Worm (Caenorhabditis elegans) whole organism, late embryonic: Measurements from ENCODE around the gene srv-7.

ENCODE experiments used
- C08G9.2 ChIP-seq: sonication (generic microtip); optimal IDR thresholded peaks from 2 replicates; lab custom pipeline; 2016; ENCODE audit warnings: mild to moderate bottlenecking, missing genetic modification characterization, moderate library complexity, missing compliant biosample characterization
- C38D4.7 ChIP-seq: fragments of 200-800 bp; sonication (Bioruptor generic); optimal IDR thresholded peaks from 2 replicates; lab custom pipeline; 2018; ENCODE audit warnings: mild to moderate bottlenecking, missing genetic modification characterization, moderate library complexity, missing compliant biosample characterization
- ceh-31 ChIP-seq: sonication (generic microtip); optimal IDR thresholded peaks from 2 replicates; lab custom pipeline; 2016; ENCODE audit warnings: missing genetic modification characterization, missing compliant biosample characterization
- ceh-34 ChIP-seq: sonication (generic microtip); optimal IDR thresholded peaks from 2 replicates; lab custom pipeline; 2016; ENCODE audit warnings: mild to moderate bottlenecking, missing genetic modification characterization, missing compliant biosample characterization
- ceh-6 ChIP-seq: fragments of 200-800 bp; sonication (Bioruptor generic); optimal IDR thresholded peaks from 2 replicates; lab custom pipeline; 2018; ENCODE audit warnings: mild to moderate bottlenecking, missing genetic modification characterization, missing compliant biosample characterization
- elt-4 ChIP-seq: sonication (generic microtip); optimal IDR thresholded peaks from 2 replicates; lab custom pipeline; 2016; ENCODE audit warnings: missing genetic modification characterization, missing compliant biosample characterization
- hlh-13 ChIP-seq: fragments of 200-800 bp; sonication (Bioruptor generic); optimal IDR thresholded peaks from 2 replicates; lab custom pipeline; 2018; ENCODE audit warnings: mild to moderate bottlenecking, missing genetic modification characterization, missing compliant biosample characterization
- hlh-15 ChIP-seq: sonication (generic microtip); optimal IDR thresholded peaks from 2 replicates; lab custom pipeline; 2016; ENCODE audit warnings: missing genetic modification characterization, missing compliant biosample characterization
- nfya-1 ChIP-seq: sonication (generic microtip); optimal IDR thresholded peaks from 2 replicates; lab custom pipeline; 2017; ENCODE audit warnings: missing genetic modification characterization, mild to moderate bottlenecking, missing compliant biosample characterization, antibody characterized with exemption, moderate library complexity
- nhr-232 ChIP-seq: sonication (generic microtip); optimal IDR thresholded peaks from 2 replicates; lab custom pipeline; 2016; ENCODE audit warnings: missing genetic modification characterization, missing compliant biosample characterization

The srv-7 gene

DNA sequence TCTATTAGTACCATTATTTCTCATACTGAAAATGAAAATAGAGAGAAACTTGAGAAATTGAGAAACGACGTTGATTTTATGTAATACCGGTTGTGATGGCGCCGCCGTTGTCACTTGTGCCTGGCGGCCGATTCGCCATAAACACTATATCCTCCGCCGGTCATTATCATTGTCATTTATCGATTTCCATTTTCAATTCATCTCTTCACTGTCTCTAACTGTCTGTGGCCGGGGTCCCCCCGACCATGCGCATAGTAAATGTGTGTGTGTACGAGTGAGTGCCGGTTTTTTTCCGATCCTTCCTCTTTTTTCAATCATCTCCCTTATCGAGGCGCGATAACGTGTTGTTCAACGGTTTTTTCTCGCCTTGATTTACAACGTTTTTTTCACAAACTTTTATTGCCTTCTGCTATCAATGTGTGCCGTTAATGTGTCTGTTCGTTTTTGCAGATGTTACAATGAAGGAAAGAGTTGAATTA is 44.4 kb downstream of the srv-7 start, which contains the start of gene F14D12.1:
Gene F14D12.1 (plus strand): TSS at position 429 of the 479 bp plus-strand sequence.
- TF ChIP-seq elt-4 (tag; lab: Kevin White, UChicago) = no peak
- no peak for TF ChIP-seq C38D4.7 (GFP tag; lab: Kevin White, UChicago)
- TF ChIP-seq C08G9.2 (tag; lab: Kevin White, UChicago) = no peak
- TF ChIP-seq hlh-13 = no peak

DNA sequence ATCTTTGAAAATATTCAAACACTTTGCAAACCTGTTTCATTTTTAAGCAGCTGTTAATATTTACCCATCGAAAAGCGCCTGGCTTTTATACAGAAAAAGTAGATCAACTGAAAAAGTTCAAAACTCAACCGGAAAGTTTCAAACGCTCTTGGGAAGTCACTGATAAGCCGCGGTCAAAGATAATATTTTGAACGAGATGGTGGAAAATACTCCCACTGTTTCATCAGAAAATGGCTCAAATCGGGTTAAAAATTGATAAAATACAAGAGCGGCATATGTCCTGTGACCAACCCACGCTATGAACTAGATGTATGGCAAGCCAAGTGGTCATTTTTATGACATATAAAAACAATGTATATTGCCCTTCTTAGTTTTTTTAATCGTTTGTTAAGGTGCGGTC is 48.6 kb downstream of the srv-7 start, which contains the start of gene sulp-2:
Gene sulp-2 (minus strand): TSS at position 107 of the 400 bp plus-strand sequence.
- TF ChIP-seq hlh-15 (tag; lab: Kevin White, UChicago) (no peak), nhr-232 (no peak), ceh-6 (GFP tag; lab: Kevin White, UChicago) (no peak), ceh-34 (no peak), ceh-31 (no peak), nfya-1 (tag; lab: Kevin White, UChicago) (no peak)
